Worm (Caenorhabditis elegans) whole organism, L2 larva: ENCODE measurements around the gene C08H9.16.

Experiments
- F13H6.1 ChIP-seq: sonication (generic microtip); optimal IDR thresholded peaks from 2 replicates; lab custom pipeline; 2016; ENCODE audit warnings: missing genetic modification characterization, missing compliant biosample characterization
- ZK546.5 ChIP-seq: sonication (generic microtip); optimal IDR thresholded peaks from 2 replicates; lab custom pipeline; 2017; ENCODE audit warnings: missing biosample characterization, missing genetic modification characterization
- alr-1 ChIP-seq: fragments of 150-350 bp; optimal IDR thresholded peaks from 2 replicates; lab custom pipeline; 2014; ENCODE audit warnings: missing biosample characterization, missing genetic modification characterization
- aly-2 ChIP-seq: fragments of 150-350 bp; optimal IDR thresholded peaks from 2 replicates; lab custom pipeline; 2014; ENCODE audit warnings: missing biosample characterization, missing genetic modification characterization
- ceh-82 ChIP-seq: fragments of 150-350 bp; optimal IDR thresholded peaks from 2 replicates; lab custom pipeline; 2014; ENCODE audit warnings: missing biosample characterization, missing genetic modification characterization
- dmd-4 ChIP-seq: sonication (generic microtip); optimal IDR thresholded peaks from 2 replicates; lab custom pipeline; 2017; ENCODE audit warnings: missing biosample characterization, missing genetic modification characterization
- egl-27 ChIP-seq: sonication (generic microtip); optimal IDR thresholded peaks from 3 replicates; lab custom pipeline; 2017; ENCODE audit warnings: missing biosample characterization, missing genetic modification reagents, missing genetic modification characterization
- elt-3 ChIP-seq: sonication (generic microtip); optimal IDR thresholded peaks from 2 replicates; lab custom pipeline; 2017; ENCODE audit warnings: missing biosample characterization, missing genetic modification characterization
- lin-13 ChIP-seq: fragments of 150-350 bp; optimal IDR thresholded peaks from 2 replicates; lab custom pipeline; 2014; ENCODE audit warnings: missing biosample characterization, missing genetic modification reagents, missing genetic modification characterization
- mab-5 ChIP-seq: fragments of 150-350 bp; optimal IDR thresholded peaks from 2 replicates; lab custom pipeline; 2014; ENCODE audit warnings: missing biosample characterization, missing genetic modification characterization
- nhr-12 ChIP-seq: fragments of 150-350 bp; optimal IDR thresholded peaks from 2 replicates; lab custom pipeline; 2014; ENCODE audit warnings: missing biosample characterization, missing genetic modification characterization
- nhr-21 ChIP-seq: fragments of 150-350 bp; optimal IDR thresholded peaks from 2 replicates; lab custom pipeline; 2014; ENCODE audit warnings: missing biosample characterization, missing genetic modification characterization
- nhr-237 ChIP-seq: fragments of 150-350 bp; optimal IDR thresholded peaks from 2 replicates; lab custom pipeline; 2014; ENCODE audit warnings: missing biosample characterization, missing genetic modification characterization
- nhr-77 ChIP-seq: fragments of 150-350 bp; optimal IDR thresholded peaks from 2 replicates; lab custom pipeline; 2014; ENCODE audit warnings: missing biosample characterization, missing genetic modification characterization
- sem-4 ChIP-seq: fragments of 150-350 bp; optimal IDR thresholded peaks from 2 replicates; lab custom pipeline; 2014; ENCODE audit warnings: missing biosample characterization, missing genetic modification reagents, missing genetic modification characterization
- snpc-4 ChIP-seq: fragments of 150-350 bp; optimal IDR thresholded peaks from 2 replicates; lab custom pipeline; 2014; ENCODE audit warnings: missing biosample characterization, missing genetic modification characterization
- unc-39 ChIP-seq: fragments of 150-350 bp; optimal IDR thresholded peaks from 2 replicates; lab custom pipeline; 2014; ENCODE audit warnings: missing biosample characterization, missing genetic modification characterization
- unc-55 ChIP-seq: fragments of 150-350 bp; sonication (generic microtip); optimal IDR thresholded peaks from 3 replicates; lab custom pipeline; 2014; ENCODE audit warnings: missing biosample characterization, missing genetic modification reagents, missing genetic modification characterization
- zag-1 ChIP-seq: fragments of 150-350 bp; optimal IDR thresholded peaks from 2 replicates; lab custom pipeline; 2014; ENCODE audit warnings: missing biosample characterization, missing genetic modification characterization
- ztf-1 ChIP-seq: fragments of 200-800 bp; sonication (Bioruptor generic); conservative IDR thresholded peaks from 2 replicates; pipeline ENCODE4 v1.3.6; 2022; ENCODE audit warnings: missing genetic modification characterization, missing compliant biosample characterization

C08H9.16 gene

ce11 chrII:9940430-9940829 is 47.9 kb downstream of the C08H9.16 start, which contains the start of gene ufd-3 (continued):
- TF ChIP-seq mab-5 (tag; lab: Kevin White, UChicago), result peak; percentile 63
- peak; percentile 88 for TF ChIP-seq unc-55 (GFP tag; lab: Kevin White, UChicago)
- TF ChIP-seq alr-1 (tag; lab: Kevin White, UChicago), result no peak
- TF ChIP-seq ceh-82, result no peak

- TF ChIP-seq nhr-237 (tag; lab: Kevin White, UChicago) (no peak), zag-1 (no peak), F13H6.1 (tag; lab: Kevin White, UChicago) (no peak), ztf-1 (no peak), alr-1 (tag; lab: Kevin White, UChicago) (no peak), dmd-4 (tag; lab: Kevin White, UChicago) (no peak), lin-13 (GFP tag; lab: Kevin White, UChicago) (no peak)
These were observed 50.7 kb downstream of the C08H9.16 start for ce11 chrII:9943246-9943645.

- TF ChIP-seq sem-4 (tag; lab: Kevin White, UChicago), result no peak
- TF ChIP-seq aly-2 (tag; lab: Kevin White, UChicago), result no peak
- no peak for TF ChIP-seq nhr-12
- no peak for TF ChIP-seq egl-27 (tag; lab: Kevin White, UChicago)
- no peak for TF ChIP-seq unc-39
- no peak for TF ChIP-seq snpc-4 (tag; lab: Kevin White, UChicago)
- TF ChIP-seq elt-3 (tag; lab: Kevin White, UChicago), result no peak
- no peak for TF ChIP-seq ZK546.5
- no peak for TF ChIP-seq nhr-77 (tag; lab: Kevin White, UChicago)
- TF ChIP-seq alr-1 (tag; lab: Kevin White, UChicago), result no peak
- no peak for TF ChIP-seq nhr-21 (tag; lab: Kevin White, UChicago)
- TF ChIP-seq, all 48 proteins: peak for 0
These were observed 51.3 kb downstream of the C08H9.16 start, which contains the start of gene flad-1 for ce11 chrII:9943837-9944236. Gene flad-1 (plus strand): TSS chrII:9944137.
